Fruit fly (Drosophila melanogaster) whole organism, embryonic: ENCODE data around the gene qm.

Source experiments
- Antp ChIP-seq: fragments of 200-800 bp; sonication (Bioruptor generic); optimal IDR thresholded peaks from 3 replicates; lab custom pipeline; 2016; ENCODE audit warnings: missing biosample characterization, missing genetic modification characterization
- Bdp1 ChIP-seq: fragments of 200-800 bp; sonication (Bioruptor generic); optimal IDR thresholded peaks from 3 replicates; lab custom pipeline; 2016; ENCODE audit warnings: missing biosample characterization, missing genetic modification characterization
- BtbVII ChIP-seq: fragments of 200-800 bp; sonication (Bioruptor generic); optimal IDR thresholded peaks from 3 replicates; lab custom pipeline; 2017; ENCODE audit warnings: missing biosample characterization, mild to moderate bottlenecking, missing genetic modification characterization
- CG10147 ChIP-seq: fragments of 200-800 bp; sonication (Bioruptor generic); optimal IDR thresholded peaks from 2 replicates; lab custom pipeline; 2019; ENCODE audit warnings: missing biosample characterization, mild to moderate bottlenecking, missing genetic modification characterization, moderate library complexity
- CG1024 ChIP-seq: fragments of 200-800 bp; sonication (Bioruptor generic); IDR thresholded peaks from 2 replicates; pipeline ENCODE4 v1.3.6; 2022; ENCODE audit warnings: missing biosample characterization, missing genetic modification characterization
- CG10267 ChIP-seq: fragments of 200-800 bp; sonication (Bioruptor generic); optimal IDR thresholded peaks from 2 replicates; lab custom pipeline; 2018; ENCODE audit warnings: missing biosample characterization, mild to moderate bottlenecking, missing genetic modification characterization, moderate library complexity
- CG10366 ChIP-seq: fragments of 200-800 bp; sonication (Bioruptor generic); IDR thresholded peaks from 2 replicates; pipeline ENCODE4 v1.3.6; 2022; ENCODE audit warnings: missing biosample characterization, missing genetic modification characterization
- CG10959 ChIP-seq: fragments of 200-800 bp; sonication (Bioruptor generic); IDR thresholded peaks from 2 replicates; pipeline ENCODE4 v1.3.6; 2022; ENCODE audit warnings: missing biosample characterization, missing genetic modification characterization
- CG1233 ChIP-seq: fragments of 200-800 bp; sonication (Bioruptor generic); optimal IDR thresholded peaks from 4 replicates; lab custom pipeline; 2018; ENCODE audit warnings: missing biosample characterization, mild to moderate bottlenecking, missing genetic modification characterization
- CG13123 ChIP-seq: fragments of 200-800 bp; sonication (Bioruptor generic); optimal IDR thresholded peaks from 2 replicates; lab custom pipeline; 2016; ENCODE audit warnings: missing biosample characterization, missing genetic modification characterization
- CG14441 ChIP-seq: fragments of 200-800 bp; sonication (Bioruptor generic); IDR thresholded peaks from 2 replicates; pipeline ENCODE4 v1.3.6; 2022; ENCODE audit warnings: missing biosample characterization, missing genetic modification characterization
- CG14710 ChIP-seq: fragments of 200-800 bp; sonication (Bioruptor generic); optimal IDR thresholded peaks from 3 replicates; lab custom pipeline; 2019; ENCODE audit warnings: missing biosample characterization, mild to moderate bottlenecking, missing genetic modification characterization, moderate library complexity
- CG17612 ChIP-seq: fragments of 200-800 bp; sonication (Bioruptor generic); IDR thresholded peaks from 2 replicates; pipeline ENCODE4 v1.3.6; 2022; ENCODE audit warnings: missing biosample characterization, missing genetic modification characterization
- CG18599 ChIP-seq: fragments of 200-800 bp; sonication (Bioruptor generic); optimal IDR thresholded peaks from 3 replicates; lab custom pipeline; 2017; ENCODE audit warnings: missing biosample characterization, missing genetic modification characterization, mild to moderate bottlenecking, moderate library complexity, missing genetic modification reagents
- CG32767 ChIP-seq: fragments of 200-800 bp; sonication (Bioruptor generic); IDR thresholded peaks from 2 replicates; pipeline ENCODE4 v1.3.6; 2022; ENCODE audit warnings: missing biosample characterization, missing genetic modification characterization
- CG43689 ChIP-seq: fragments of 200-800 bp; sonication (Bioruptor generic); IDR thresholded peaks from 2 replicates; pipeline ENCODE4 v1.3.6; 2022; ENCODE audit warnings: missing biosample characterization, missing genetic modification characterization
- CG4404 ChIP-seq: fragments of 200-800 bp; sonication (Bioruptor generic); IDR thresholded peaks from 2 replicates; pipeline ENCODE4 v1.3.6; 2022; ENCODE audit warnings: missing biosample characterization, missing genetic modification characterization
- CG6654 ChIP-seq: fragments of 200-800 bp; sonication (Bioruptor generic); optimal IDR thresholded peaks from 2 replicates; lab custom pipeline; 2017; ENCODE audit warnings: missing biosample characterization, mild to moderate bottlenecking, missing genetic modification characterization
- CG6813 ChIP-seq: fragments of 200-800 bp; sonication (Bioruptor generic); optimal IDR thresholded peaks from 2 replicates; lab custom pipeline; 2017; ENCODE audit warnings: missing biosample characterization, missing genetic modification characterization, mild to moderate bottlenecking, moderate library complexity, missing genetic modification reagents
- CG7357 ChIP-seq: fragments of 200-800 bp; sonication (Bioruptor generic); IDR thresholded peaks from 3 replicates; pipeline ENCODE4 v1.3.6; 2022; ENCODE audit warnings: missing biosample characterization, missing genetic modification characterization
- CG8765 ChIP-seq: fragments of 200-800 bp; sonication (Bioruptor generic); IDR thresholded peaks from 2 replicates; pipeline ENCODE4 v1.3.6; 2022; ENCODE audit warnings: missing biosample characterization, missing genetic modification characterization
- CG9817 ChIP-seq: fragments of 200-800 bp; sonication (Bioruptor generic); optimal IDR thresholded peaks from 2 replicates; lab custom pipeline; 2018; ENCODE audit warnings: missing biosample characterization, mild to moderate bottlenecking, missing genetic modification characterization, moderate library complexity
- Camta ChIP-seq: fragments of 200-800 bp; sonication (Bioruptor generic); optimal IDR thresholded peaks from 2 replicates; lab custom pipeline; 2016; ENCODE audit warnings: missing biosample characterization, missing genetic modification characterization
- Dip2 ChIP-seq: fragments of 200-800 bp; sonication (Bioruptor generic); IDR thresholded peaks from 2 replicates; pipeline ENCODE4 v1.3.6; 2022; ENCODE audit warnings: missing biosample characterization, missing genetic modification characterization
- Elba2 ChIP-seq: fragments of 200-800 bp; sonication (Bioruptor generic); optimal IDR thresholded peaks from 3 replicates; lab custom pipeline; 2016; ENCODE audit warnings: missing biosample characterization, missing genetic modification characterization
- Hmx ChIP-seq: fragments of 200-800 bp; sonication (Bioruptor generic); optimal IDR thresholded peaks from 2 replicates; lab custom pipeline; 2016; ENCODE audit warnings: missing biosample characterization, missing genetic modification characterization
- Hr3 ChIP-seq: fragments of 200-800 bp; sonication (Bioruptor generic); optimal IDR thresholded peaks from 3 replicates; lab custom pipeline; 2016; ENCODE audit warnings: missing biosample characterization, missing genetic modification characterization
- MBD-R2 ChIP-seq: fragments of 200-800 bp; sonication (Bioruptor generic); IDR thresholded peaks from 2 replicates; pipeline ENCODE4 v1.3.6; 2022; ENCODE audit warnings: missing biosample characterization, missing genetic modification characterization
- Mad ChIP-seq: fragments of 200-800 bp; sonication (Bioruptor generic); optimal IDR thresholded peaks from 2 replicates; lab custom pipeline; 2016; ENCODE audit warnings: missing biosample characterization, missing genetic modification characterization
- Mes4 ChIP-seq: fragments of 200-800 bp; sonication (Bioruptor generic); optimal IDR thresholded peaks from 2 replicates; lab custom pipeline; 2016; ENCODE audit warnings: missing biosample characterization, missing genetic modification characterization
- NC2α ChIP-seq: fragments of 200-800 bp; sonication (Bioruptor generic); optimal IDR thresholded peaks from 2 replicates; lab custom pipeline; 2016; ENCODE audit warnings: missing biosample characterization, missing genetic modification characterization
- NFAT ChIP-seq: fragments of 200-800 bp; sonication (Bioruptor generic); IDR thresholded peaks from 2 replicates; pipeline ENCODE4 v1.3.6; 2022; ENCODE audit warnings: missing biosample characterization, missing genetic modification characterization
- Nf-YC ChIP-seq: fragments of 200-800 bp; optimal IDR thresholded peaks from 3 replicates; lab custom pipeline; 2019; ENCODE audit warnings: missing biosample characterization, mild to moderate bottlenecking, missing genetic modification characterization, moderate library complexity
- Rfx ChIP-seq: fragments of 200-800 bp; sonication (Bioruptor generic); IDR thresholded peaks from 2 replicates; pipeline ENCODE4 v1.3.6; 2022; ENCODE audit warnings: missing biosample characterization, missing genetic modification characterization
- Rx ChIP-seq: fragments of 200-800 bp; sonication (Bioruptor generic); IDR thresholded peaks from 2 replicates; pipeline ENCODE4 v1.3.6; 2022; ENCODE audit warnings: missing biosample characterization, missing genetic modification characterization
- Spps ChIP-seq: fragments of 200-800 bp; sonication (Bioruptor generic); optimal IDR thresholded peaks from 2 replicates; lab custom pipeline; 2018; ENCODE audit warnings: missing biosample characterization, mild to moderate bottlenecking, missing genetic modification characterization
- ab ChIP-seq: fragments of 200-800 bp; sonication (Bioruptor generic); optimal IDR thresholded peaks from 2 replicates; lab custom pipeline; 2016; ENCODE audit warnings: missing biosample characterization, missing genetic modification characterization
- croc ChIP-seq: fragments of 200-800 bp; sonication (Bioruptor generic); conservative IDR thresholded peaks from 3 replicates; pipeline ENCODE4 v1.3.6; 2022; ENCODE audit warnings: missing biosample characterization, missing genetic modification characterization
- grn ChIP-seq: fragments of 200-800 bp; sonication (Bioruptor generic); optimal IDR thresholded peaks from 3 replicates; lab custom pipeline; 2017; ENCODE audit warnings: missing biosample characterization, missing genetic modification characterization
- jigr1 ChIP-seq: fragments of 200-800 bp; sonication (Bioruptor generic); IDR thresholded peaks from 3 replicates; pipeline ENCODE4 v1.3.6; 2022; ENCODE audit warnings: missing biosample characterization, missing genetic modification characterization
- jumu ChIP-seq: fragments of 200-800 bp; sonication (Bioruptor generic); optimal IDR thresholded peaks from 3 replicates; lab custom pipeline; 2016; ENCODE audit warnings: missing biosample characterization, missing genetic modification characterization
- pzg ChIP-seq: fragments of 200-800 bp; sonication (Bioruptor generic); optimal IDR thresholded peaks from 3 replicates; lab custom pipeline; 2018; ENCODE audit warnings: missing biosample characterization, mild to moderate bottlenecking, missing genetic modification characterization, moderate library complexity
- seq ChIP-seq: fragments of 200-800 bp; sonication (Bioruptor generic); IDR thresholded peaks from 2 replicates; pipeline ENCODE4 v1.3.6; 2022; ENCODE audit warnings: missing biosample characterization, missing genetic modification characterization
- slp2 ChIP-seq: fragments of 200-800 bp; sonication (Bioruptor generic); optimal IDR thresholded peaks from 2 replicates; lab custom pipeline; 2016; ENCODE audit warnings: missing biosample characterization, missing genetic modification characterization
- sqz ChIP-seq: fragments of 200-800 bp; sonication (Bioruptor generic); optimal IDR thresholded peaks from 3 replicates; lab custom pipeline; 2018; ENCODE audit warnings: missing biosample characterization, mild to moderate bottlenecking, missing genetic modification characterization
- sr ChIP-seq: fragments of 200-800 bp; sonication (Bioruptor generic); IDR thresholded peaks from 3 replicates; pipeline ENCODE4 v1.3.6; 2022; ENCODE audit warnings: missing biosample characterization, missing genetic modification characterization
- stc ChIP-seq: fragments of 200-800 bp; sonication (Bioruptor generic); IDR thresholded peaks from 2 replicates; pipeline ENCODE4 v1.3.6; 2022; ENCODE audit warnings: missing biosample characterization, missing genetic modification characterization
- stwl ChIP-seq: fragments of 200-800 bp; sonication (Bioruptor generic); optimal IDR thresholded peaks from 3 replicates; lab custom pipeline; 2018; ENCODE audit warnings: missing biosample characterization, mild to moderate bottlenecking, missing genetic modification characterization, moderate library complexity
- ttk ChIP-seq: fragments of 200-800 bp; sonication (Bioruptor generic); IDR thresholded peaks from 2 replicates; pipeline ENCODE4 v2.1.2; 2022; ENCODE audit warnings: missing biosample characterization, missing genetic modification characterization
- vvl ChIP-seq: fragments of 200-800 bp; sonication (Bioruptor generic); IDR thresholded peaks from 2 replicates; pipeline ENCODE4 v1.3.6; 2022; ENCODE audit warnings: missing biosample characterization, missing genetic modification characterization
- zen ChIP-seq: fragments of 200-800 bp; sonication (Bioruptor generic); optimal IDR thresholded peaks from 3 replicates; lab custom pipeline; 2018; ENCODE audit warnings: missing biosample characterization, mild to moderate bottlenecking, missing genetic modification characterization, moderate library complexity

qm gene

dm6 chr3L:7328567-7329253 lies 19.4 kb upstream of the qm start, which contains the start of the genes mrva, CG42307 and mus312 (continued):
- TF ChIP-seq slp2 (GFP tag; lab: Kevin White, UChicago) (peak; percentile 38), CG9817 (tag; lab: Kevin White, UChicago) (peak; percentile 94), Bdp1 (peak; percentile 42), CG1024 (no peak), CG6654 (GFP tag; lab: Kevin White, UChicago) (no peak), CG43689 (peak; percentile 60), jumu (GFP tag; lab: Kevin White, UChicago) (peak; percentile 1), sr (GFP tag; lab: Robert Waterston, UW) (no peak), CG18599 (GFP tag; lab: Kevin White, UChicago) (peak; percentile 93), CG14441 (GFP tag; lab: Robert Waterston, UW) (peak; percentile 69), CG14710 (tag; lab: Kevin White, UChicago) (peak; percentile 95), vvl (GFP tag; lab: Robert Waterston, UW) (peak; percentile 92), seq (GFP tag; lab: Robert Waterston, UW) (peak; percentile 61; the same call in 1 of the 2 replicates), sqz (no peak), BtbVII (GFP tag; lab: Kevin White, UChicago) (peak; percentile 86), grn (GFP tag; lab: Kevin White, UChicago) (peak; percentile 91), Nf-YC (peak; percentile 91), NFAT (GFP tag; lab: Robert Waterston, UW) (peak; percentile 75), CG10959 (peak; percentile 54), MBD-R2 (GFP tag; lab: Robert Waterston, UW) (peak; percentile 84), zen (peak; percentile 97), Dip2 (GFP tag; lab: Robert Waterston, UW) (no peak), Hr3 (peak; percentile 90), ttk (GFP tag; lab: Robert Waterston, UW) (peak; percentile 79), NC2α (GFP tag; lab: Kevin White, UChicago) (no peak), pzg (GFP tag; lab: Kevin White, UChicago) (peak; percentile 76), CG4404 (GFP tag; lab: Robert Waterston, UW) (peak; percentile 82), Mes4 (GFP tag; lab: Kevin White, UChicago) (no peak), ab (GFP tag; lab: Kevin White, UChicago) (peak; percentile 33), CG10366 (peak; percentile 77), CG10147 (GFP tag; lab: Kevin White, UChicago) (peak; percentile 91), Rx (GFP tag; lab: Robert Waterston, UW) (peak; percentile 3; the same call in 1 of the 2 replicates), Spps (tag; lab: Kevin White, UChicago) (peak; percentile 72), Mad (GFP tag; lab: Kevin White, UChicago) (peak; percentile 41), CG7357 (GFP tag; lab: Robert Waterston, UW) (peak; percentile 79), CG17612 (GFP tag; lab: Robert Waterston, UW) (no peak), CG32767 (peak; percentile 87), CG1233 (GFP tag; lab: Kevin White, UChicago) (peak; percentile 57), Camta (GFP tag; lab: Kevin White, UChicago) (peak; percentile 50), Elba2 (peak; percentile 70), stwl (peak; percentile 90), jigr1 (GFP tag; lab: Robert Waterston, UW) (no peak; the same call in 2 of the 3 replicates), CG8765 (0 out of 2 replicates have a peak, but pooled peaks have one; percentile 54), CG10267 (tag; lab: Kevin White, UChicago) (peak; percentile 86), croc (GFP tag; lab: Robert Waterston, UW) (peak; percentile 63), CG13123 (GFP tag; lab: Kevin White, UChicago) (peak; percentile 74), stc (peak; percentile 78), Antp (GFP tag; lab: Kevin White, UChicago) (peak; percentile 39), Hmx (GFP tag; lab: Kevin White, UChicago) (no peak), Rfx (GFP tag; lab: Robert Waterston, UW) (peak; percentile 88), CG6813 (GFP tag; lab: Kevin White, UChicago) (peak; percentile 85)
